Fruit fly (Drosophila melanogaster): ENCODE measurements around the gene by.
A peak's percentile ranks its signal among the peaks of the same experiment; 100 is the strongest.

The by gene

DNA sequence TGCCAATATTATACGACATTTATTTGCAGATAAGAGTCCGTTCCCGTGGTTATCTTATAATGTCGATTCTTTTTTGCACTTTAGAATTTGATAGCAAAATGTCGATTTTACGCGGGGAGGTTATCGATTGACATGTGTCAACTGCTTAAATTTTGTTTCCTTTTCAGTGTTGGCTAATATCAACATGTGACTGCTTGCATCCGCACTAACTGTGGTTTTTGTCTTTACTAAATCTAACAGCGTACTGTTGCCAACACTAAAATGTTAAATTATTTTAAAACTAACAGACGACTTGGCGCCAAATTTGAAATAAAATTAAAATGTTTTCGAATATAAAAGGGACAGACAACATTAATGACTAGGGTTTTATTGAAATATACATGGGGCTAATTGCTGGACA lies 36.1 kb downstream of the by start (continued):
- peak; percentile 67 for TF ChIP-seq CG7556 (GFP tag; optimal IDR thresholded peaks at IDR 0.05)
- peak; percentile 74 for TF ChIP-seq caup (GFP tag; optimal IDR thresholded peaks at IDR 0.05; ENCODE audit: severe bottlenecking)
- peak; percentile 74 for TF ChIP-seq bcd (GFP tag; optimal IDR thresholded peaks at IDR 0.05)
- no peak for TF ChIP-seq Trl (optimal IDR thresholded peaks at IDR 0.05)
- peak; percentile 92 for TF ChIP-seq Trl (GFP tag; optimal IDR thresholded peaks at IDR 0.05)
- peak; percentile 91 for TF ChIP-seq zfh2 (GFP tag; optimal IDR thresholded peaks at IDR 0.05)
- TF ChIP-seq CG16779 (GFP tag; IDR thresholded peaks at IDR 0.05), result peak; percentile 90
- TF ChIP-seq CG4360 (GFP tag; IDR thresholded peaks at IDR 0.05), result no peak
- TF ChIP-seq CG12769 (tag; optimal IDR thresholded peaks at IDR 0.05), result peak; percentile 77
- TF ChIP-seq klu (GFP tag; IDR thresholded peaks at IDR 0.05), result peak; percentile 37; the same call in 1 of the 2 replicates
- TF ChIP-seq schlank (tag; optimal IDR thresholded peaks at IDR 0.05), result peak; percentile 58
- peak; percentile 55 for TF ChIP-seq Bdp1 (GFP tag; optimal IDR thresholded peaks at IDR 0.05)
- TF ChIP-seq CG18476 (GFP tag; optimal IDR thresholded peaks at IDR 0.05), result no peak
- TF ChIP-seq dimm (GFP tag; IDR thresholded peaks at IDR 0.05), result no peak
- peak; percentile 36; the same call in 1 of the 3 replicates for TF ChIP-seq CG34224 (GFP tag; IDR thresholded peaks at IDR 0.05; ENCODE audit: partially characterized antibody)
- TF ChIP-seq Hr51 (GFP tag; optimal IDR thresholded peaks at IDR 0.05), result peak; percentile 37 to 83
- peak; percentile 61; the same call in 1 of the 3 replicates for TF ChIP-seq CG14860 (GFP tag; IDR thresholded peaks at IDR 0.05; ENCODE audit: partially characterized antibody)
- peak; percentile 43; the same call in 1 of the 2 replicates for TF ChIP-seq ttk (GFP tag; IDR thresholded peaks at IDR 0.05)
- no peak for TF ChIP-seq Awh (GFP tag; IDR thresholded peaks at IDR 0.05)
- peak; percentile 85 for TF ChIP-seq Bgb (GFP tag; IDR thresholded peaks at IDR 0.05; ENCODE audit: partially characterized antibody)
- no peak for TF ChIP-seq CG12104 (GFP tag; optimal IDR thresholded peaks at IDR 0.05)
- TF ChIP-seq CG15514 (GFP tag; optimal IDR thresholded peaks at IDR 0.05), result peak; percentile 91
- peak; percentile 80 for TF ChIP-seq CG8944 (GFP tag; optimal IDR thresholded peaks at IDR 0.05)
- TF ChIP-seq ssp (GFP tag; IDR thresholded peaks at IDR 0.05), result peak; percentile 66
- TF ChIP-seq Fer1 (GFP tag; optimal IDR thresholded peaks at IDR 0.05), result peak; percentile 75
- TF ChIP-seq B-H1 (GFP tag; IDR thresholded peaks at IDR 0.05), result no peak
- peak; percentile 46 for TF ChIP-seq dmrt11E (tag; optimal IDR thresholded peaks at IDR 0.05)
- peak; percentile 77 for TF ChIP-seq Camta (GFP tag; optimal IDR thresholded peaks at IDR 0.05)
- TF ChIP-seq HLH54F (GFP tag; optimal IDR thresholded peaks at IDR 0.05), result peak; percentile 88
- TF ChIP-seq ato (GFP tag; IDR thresholded peaks at IDR 0.05; ENCODE audit: partially characterized antibody), result peak; percentile 71
- peak; percentile 58 for TF ChIP-seq gem (tag; optimal IDR thresholded peaks at IDR 0.05)
- TF ChIP-seq CG10565 (GFP tag; optimal IDR thresholded peaks at IDR 0.05), result no peak
- peak; percentile 40 for TF ChIP-seq Atf3 (GFP tag; optimal IDR thresholded peaks at IDR 0.05)
- peak; percentile 81 for TF ChIP-seq Bteb2 (GFP tag; optimal IDR thresholded peaks at IDR 0.05)
- peak; percentile 44 for TF ChIP-seq CG18011 (GFP tag; optimal IDR thresholded peaks at IDR 0.05)
- TF ChIP-seq CG8290 (GFP tag; optimal IDR thresholded peaks at IDR 0.05), result peak; percentile 85
- TF ChIP-seq CG8290 (tag; optimal IDR thresholded peaks at IDR 0.05), result peak; percentile 25 to 94
- peak; percentile 87 for TF ChIP-seq CG13894 (tag; optimal IDR thresholded peaks at IDR 0.05)
- TF ChIP-seq Ravus (GFP tag; IDR thresholded peaks at IDR 0.05), result no peak
- peak; percentile 99 for TF ChIP-seq Ets97D (GFP tag; optimal IDR thresholded peaks at IDR 0.05)
- TF ChIP-seq CG7786 (GFP tag; optimal IDR thresholded peaks at IDR 0.05), result peak; percentile 82
- TF ChIP-seq CG1603 (tag; optimal IDR thresholded peaks at IDR 0.05), result peak; percentile 90
- TF ChIP-seq row (GFP tag; IDR thresholded peaks at IDR 0.05), result peak; percentile 9; the same call in 1 of the 3 replicates
- peak; percentile 70 for TF ChIP-seq pum (GFP tag; optimal IDR thresholded peaks at IDR 0.05)
- peak; percentile 94 for TF ChIP-seq Hmr (GFP tag; optimal IDR thresholded peaks at IDR 0.05)
- no peak for TF ChIP-seq CG3726 (GFP tag; IDR thresholded peaks at IDR 0.05)
- TF ChIP-seq nau (GFP tag; optimal IDR thresholded peaks at IDR 0.05), result no peak
- peak; percentile 89 for TF ChIP-seq luna (GFP tag; optimal IDR thresholded peaks at IDR 0.05)
- peak in 1 of 3 experiments; percentile 27 for TF ChIP-seq lola (GFP tag; optimal IDR thresholded peaks at IDR 0.05)
- TF ChIP-seq Sox100B (GFP tag; optimal IDR thresholded peaks at IDR 0.05), result no peak
- TF ChIP-seq CG2889 (GFP tag; IDR thresholded peaks at IDR 0.05), result no peak
